Fruit fly (Drosophila melanogaster) whole organism, embryonic: ENCODE measurements around the gene CG15336.

Experiments used
- Abd-B ChIP-seq: fragments of 200-800 bp; sonication (Bioruptor generic); optimal IDR thresholded peaks from 2 replicates; lab custom pipeline; 2018; ENCODE audit warnings: missing biosample characterization, mild to moderate bottlenecking, missing genetic modification characterization, moderate library complexity
- Bteb2 ChIP-seq: fragments of 200-800 bp; sonication (Bioruptor generic); optimal IDR thresholded peaks from 2 replicates; lab custom pipeline; 2016; ENCODE audit warnings: missing biosample characterization, missing genetic modification characterization
- CG10274 ChIP-seq: fragments of 200-800 bp; sonication (Bioruptor generic); optimal IDR thresholded peaks from 3 replicates; lab custom pipeline; 2017; ENCODE audit warnings: missing biosample characterization, mild to moderate bottlenecking, missing genetic modification characterization
- CG11093 ChIP-seq: fragments of 200-800 bp; sonication (Bioruptor generic); IDR thresholded peaks from 3 replicates; pipeline ENCODE4 v1.3.6; 2022; ENCODE audit warnings: missing biosample characterization, missing genetic modification characterization
- CG11723 ChIP-seq: fragments of 200-800 bp; sonication (Bioruptor generic); optimal IDR thresholded peaks from 2 replicates; lab custom pipeline; 2017; ENCODE audit warnings: missing biosample characterization, mild to moderate bottlenecking, missing genetic modification characterization
- CG13296 ChIP-seq: fragments of 200-800 bp; sonication (Bioruptor generic); optimal IDR thresholded peaks from 3 replicates; lab custom pipeline; 2018; ENCODE audit warnings: missing biosample characterization, mild to moderate bottlenecking, missing genetic modification characterization
- CG13894 ChIP-seq: fragments of 200-800 bp; sonication (Bioruptor generic); optimal IDR thresholded peaks from 3 replicates; lab custom pipeline; 2018; ENCODE audit warnings: missing biosample characterization, mild to moderate bottlenecking, missing genetic modification characterization, moderate library complexity
- CG1647 ChIP-seq: fragments of 200-800 bp; sonication (Bioruptor generic); optimal IDR thresholded peaks from 3 replicates; lab custom pipeline; 2016; ENCODE audit warnings: missing biosample characterization, missing genetic modification characterization
- CG17186 ChIP-seq: fragments of 200-800 bp; sonication (Bioruptor generic); optimal IDR thresholded peaks from 3 replicates; lab custom pipeline; 2017; ENCODE audit warnings: missing biosample characterization, missing genetic modification reagents, missing genetic modification characterization
- CG17361 ChIP-seq: fragments of 200-800 bp; sonication (Bioruptor generic); IDR thresholded peaks from 3 replicates; pipeline ENCODE4 v1.3.6; 2022; ENCODE audit warnings: missing biosample characterization, missing genetic modification characterization
- CG2120 ChIP-seq: fragments of 200-800 bp; sonication (Bioruptor generic); optimal IDR thresholded peaks from 3 replicates; lab custom pipeline; 2016; ENCODE audit warnings: missing biosample characterization, missing genetic modification characterization
- CG2889 ChIP-seq: fragments of 200-800 bp; sonication (Bioruptor generic); IDR thresholded peaks from 3 replicates; pipeline ENCODE4 v1.3.6; 2022; ENCODE audit warnings: missing biosample characterization, missing genetic modification characterization
- CG3726 ChIP-seq: fragments of 200-800 bp; sonication (Bioruptor generic); IDR thresholded peaks from 3 replicates; pipeline ENCODE4, ENCODE4 v1.3.6; 2022; ENCODE audit warnings: missing biosample characterization, missing genetic modification characterization
- CkIIα-i1 ChIP-seq: fragments of 200-800 bp; sonication (Bioruptor generic); IDR thresholded peaks from 2 replicates; pipeline ENCODE4 v1.3.6; 2022; ENCODE audit warnings: missing biosample characterization, missing genetic modification characterization
- Dll ChIP-seq: fragments of 200-800 bp; sonication (Bioruptor generic); IDR thresholded peaks from 4 replicates; pipeline ENCODE4 v1.3.6; 2022; ENCODE audit warnings: missing biosample characterization, missing genetic modification characterization; ENCODE audit not compliant: partially characterized antibody
- E2f2 ChIP-seq: fragments of 200-800 bp; sonication (Bioruptor generic); IDR thresholded peaks from 2 replicates; pipeline ENCODE4 v1.3.6; 2022; ENCODE audit warnings: missing biosample characterization, missing genetic modification characterization
- Eip74EF ChIP-seq, 2 experiments: fragments of 200-800 bp in 1 of 2; fragments of >200 bp in 1 of 2; sonication (Bioruptor generic) in 1 of 2; optimal IDR thresholded peaks; 2 replicates each; lab custom pipeline; 2017 to 2019; ENCODE audit warnings: missing biosample characterization in 2 of 2, missing genetic modification characterization in 2 of 2, mild to moderate bottlenecking in 1 of 2, moderate library complexity in 1 of 2
- Ets97D ChIP-seq: fragments of 200-800 bp; sonication (Bioruptor generic); optimal IDR thresholded peaks from 3 replicates; lab custom pipeline; 2016; ENCODE audit warnings: missing biosample characterization, missing genetic modification characterization
- HLH4C ChIP-seq: fragments of 200-800 bp; sonication (Bioruptor generic); IDR thresholded peaks from 3 replicates; pipeline ENCODE4 v1.3.6; 2022; ENCODE audit warnings: missing biosample characterization, missing genetic modification characterization; ENCODE audit not compliant: partially characterized antibody
- HLH54F ChIP-seq: fragments of 200-800 bp; sonication (Bioruptor generic); optimal IDR thresholded peaks from 3 replicates; lab custom pipeline; 2016; ENCODE audit warnings: missing biosample characterization, missing genetic modification characterization
- Hand ChIP-seq: fragments of 200-800 bp; sonication (Bioruptor generic); optimal IDR thresholded peaks from 2 replicates; lab custom pipeline; 2017; ENCODE audit warnings: mild to moderate bottlenecking, missing biosample characterization, missing genetic modification reagents, missing genetic modification characterization
- Kr ChIP-seq: fragments of 200-800 bp; sonication (Bioruptor generic); optimal IDR thresholded peaks from 2 replicates; lab custom pipeline; 2017; ENCODE audit warnings: missing biosample characterization, mild to moderate bottlenecking, missing genetic modification characterization
- MESR4 ChIP-seq: fragments of 200-800 bp; sonication (Bioruptor generic); optimal IDR thresholded peaks from 2 replicates; lab custom pipeline; 2018; ENCODE audit warnings: missing biosample characterization, mild to moderate bottlenecking, missing genetic modification characterization, moderate library complexity
- Max ChIP-seq: fragments of 200-800 bp; sonication (Bioruptor generic); optimal IDR thresholded peaks from 2 replicates; lab custom pipeline; 2016; ENCODE audit warnings: missing biosample characterization, mild to moderate bottlenecking, missing genetic modification characterization
- Myb ChIP-seq: fragments of 200-800 bp; sonication (Bioruptor generic); optimal IDR thresholded peaks from 2 replicates; lab custom pipeline; 2016; ENCODE audit warnings: missing biosample characterization, missing genetic modification characterization
- NK7.1 ChIP-seq: fragments of 200-800 bp; sonication (Bioruptor generic); optimal IDR thresholded peaks from 3 replicates; lab custom pipeline; 2016; ENCODE audit warnings: missing biosample characterization, missing genetic modification characterization
- Nf-YA ChIP-seq: fragments of 200-800 bp; sonication (Bioruptor generic); IDR thresholded peaks from 2 replicates; pipeline ENCODE4 v1.3.6; 2022; ENCODE audit warnings: missing biosample characterization, missing genetic modification characterization
- Poxn ChIP-seq: fragments of 200-800 bp; sonication (Bioruptor generic); IDR thresholded peaks from 2 replicates; pipeline ENCODE4 v1.3.6; 2022; ENCODE audit warnings: missing biosample characterization, missing genetic modification characterization
- Rfx ChIP-seq: fragments of 200-800 bp; sonication (Bioruptor generic); IDR thresholded peaks from 2 replicates; pipeline ENCODE4 v1.3.6; 2022; ENCODE audit warnings: missing biosample characterization, missing genetic modification characterization
- Scr ChIP-seq: fragments of 200-800 bp; sonication (Bioruptor generic); IDR thresholded peaks from 2 replicates; pipeline ENCODE4 v1.3.6; 2022; ENCODE audit warnings: missing biosample characterization, missing genetic modification characterization; ENCODE audit not compliant: partially characterized antibody
- Sin3A ChIP-seq: fragments of >200 bp; optimal IDR thresholded peaks from 2 replicates; lab custom pipeline; 2018
- Sry-β ChIP-seq: fragments of 200-800 bp; sonication (Bioruptor generic); optimal IDR thresholded peaks from 2 replicates; lab custom pipeline; 2018; ENCODE audit warnings: missing biosample characterization, mild to moderate bottlenecking, missing genetic modification characterization, moderate library complexity
- Sry-δ ChIP-seq: fragments of 200-800 bp; sonication (Bioruptor generic); optimal IDR thresholded peaks from 2 replicates; lab custom pipeline; 2016; ENCODE audit warnings: missing biosample characterization, missing genetic modification characterization
- TFAM ChIP-seq: fragments of 200-800 bp; sonication (Bioruptor generic); optimal IDR thresholded peaks from 2 replicates; lab custom pipeline; 2017; ENCODE audit warnings: missing biosample characterization, missing genetic modification characterization, inconsistent platforms
- Vsx1 ChIP-seq: fragments of 200-800 bp; sonication (Bioruptor generic); optimal IDR thresholded peaks from 2 replicates; lab custom pipeline; 2017; ENCODE audit warnings: missing biosample characterization, mild to moderate bottlenecking, missing genetic modification characterization, missing genetic modification reagents
- YL-1 ChIP-seq: fragments of 200-800 bp; sonication (Bioruptor generic); optimal IDR thresholded peaks from 3 replicates; lab custom pipeline; 2017; ENCODE audit warnings: missing biosample characterization, mild to moderate bottlenecking, missing genetic modification characterization
- amos ChIP-seq: fragments of 200-800 bp; sonication (Bioruptor generic); IDR thresholded peaks from 2 replicates; pipeline ENCODE4 v1.3.6; 2022; ENCODE audit warnings: missing biosample characterization, missing genetic modification characterization; ENCODE audit not compliant: partially characterized antibody
- cg ChIP-seq: fragments of 200-800 bp; sonication (Bioruptor generic); optimal IDR thresholded peaks from 3 replicates; lab custom pipeline; 2019; ENCODE audit warnings: missing biosample characterization, mild to moderate bottlenecking, missing genetic modification characterization, moderate library complexity
- chn ChIP-seq: fragments of 200-800 bp; sonication (Bioruptor generic); optimal IDR thresholded peaks from 2 replicates; lab custom pipeline; 2016; ENCODE audit warnings: missing biosample characterization, missing genetic modification characterization
- corto ChIP-seq: fragments of 200-800 bp; sonication (Bioruptor generic); optimal IDR thresholded peaks from 2 replicates; lab custom pipeline; 2016; ENCODE audit warnings: missing biosample characterization, mild to moderate bottlenecking, missing genetic modification characterization, moderate library complexity
- exex ChIP-seq: fragments of 200-800 bp; sonication (Bioruptor generic); optimal IDR thresholded peaks from 4 replicates; lab custom pipeline; 2018; ENCODE audit warnings: missing biosample characterization, mild to moderate bottlenecking, missing genetic modification characterization, moderate library complexity
- gfzf ChIP-seq: fragments of 200-800 bp; sonication (Bioruptor generic); optimal IDR thresholded peaks from 2 replicates; lab custom pipeline; 2016; ENCODE audit warnings: missing biosample characterization, mild to moderate bottlenecking, missing genetic modification characterization, moderate library complexity
- ken ChIP-seq: fragments of 200-800 bp; sonication (Bioruptor generic); IDR thresholded peaks from 3 replicates; pipeline ENCODE4 v1.3.6; 2022; ENCODE audit warnings: missing biosample characterization, missing genetic modification characterization
- knrl ChIP-seq: fragments of 200-800 bp; sonication (Bioruptor generic); IDR thresholded peaks from 3 replicates; pipeline ENCODE4 v1.3.6; 2022; ENCODE audit warnings: missing biosample characterization, missing genetic modification characterization; ENCODE audit not compliant: partially characterized antibody
- scrt ChIP-seq: fragments of 200-800 bp; sonication (Bioruptor generic); optimal IDR thresholded peaks from 2 replicates; lab custom pipeline; 2018; ENCODE audit warnings: missing biosample characterization, mild to moderate bottlenecking, missing genetic modification characterization, moderate library complexity
- sens ChIP-seq: fragments of 200-800 bp; sonication (Bioruptor generic); peaks from one replicate; lab custom pipeline; 2016; ENCODE audit warnings: missing biosample characterization, missing genetic modification characterization
- sna ChIP-seq: fragments of 200-800 bp; sonication (Bioruptor generic); IDR thresholded peaks from 2 replicates; pipeline ENCODE4 v1.3.6; 2022; ENCODE audit warnings: missing biosample characterization, missing genetic modification characterization; ENCODE audit not compliant: partially characterized antibody
- unc-4 ChIP-seq: fragments of 200-800 bp; sonication (Bioruptor generic); IDR thresholded peaks from 2 replicates; pipeline ENCODE4 v1.3.6; 2022; ENCODE audit warnings: missing biosample characterization, missing genetic modification characterization; ENCODE audit not compliant: partially characterized antibody
- zf30C ChIP-seq: fragments of 200-800 bp; sonication (Bioruptor generic); optimal IDR thresholded peaks from 3 replicates; lab custom pipeline; 2018; ENCODE audit warnings: missing biosample characterization, mild to moderate bottlenecking, missing genetic modification characterization

CG15336 gene

dm6 chrX:8115717-8116311, 31.9 kb upstream of the CG15336 start, which contains the start of gene Gclc (continued):
- TF ChIP-seq cg (GFP tag; lab: Kevin White, UChicago): peak; percentile 75
- no peak for TF ChIP-seq HLH54F
- TF ChIP-seq Vsx1: no peak
- no peak for TF ChIP-seq chn
- no peak for TF ChIP-seq sna (GFP tag; lab: Robert Waterston, UW)
- TF ChIP-seq CG2889: no peak
- TF ChIP-seq scrt (GFP tag; lab: Kevin White, UChicago): peak; percentile 47
- peak; percentile 31 for TF ChIP-seq CG13894
- TF ChIP-seq Rfx (GFP tag; lab: Robert Waterston, UW): peak; percentile 26; the same call in 1 of the 2 replicates
- no peak for TF ChIP-seq CG11723 (GFP tag; lab: Kevin White, UChicago)
- peak; percentile 45; the same call in 2 of the 3 replicates for TF ChIP-seq knrl (GFP tag; lab: Robert Waterston, UW)
- peak; percentile 53 for TF ChIP-seq sens (GFP tag; lab: Kevin White, UChicago)
- TF ChIP-seq unc-4: peak; percentile 52; the same call in 1 of the 2 replicates
- TF ChIP-seq Kr (GFP tag; lab: Kevin White, UChicago): no peak
- no peak for TF ChIP-seq corto (GFP tag; lab: Kevin White, UChicago)
- TF ChIP-seq Sry-δ (GFP tag; lab: Kevin White, UChicago): peak; percentile 28
- TF ChIP-seq Sin3A (lab: Kevin White, UChicago): no peak
- TF ChIP-seq Poxn (GFP tag; lab: Robert Waterston, UW): no peak
- TF ChIP-seq ken (GFP tag; lab: Robert Waterston, UW): 0 out of 3 replicates have a peak, but pooled peaks have one; percentile 18
- no peak for TF ChIP-seq Hand (GFP tag; lab: Kevin White, UChicago)
- no peak for TF ChIP-seq NK7.1 (GFP tag; lab: Kevin White, UChicago)
- TF ChIP-seq CkIIα-i1 (GFP tag; lab: Robert Waterston, UW): no peak
- TF ChIP-seq YL-1 (GFP tag; lab: Kevin White, UChicago): no peak
- TF ChIP-seq gfzf (GFP tag; lab: Kevin White, UChicago): peak; percentile 77
- peak; percentile 54; the same call in 1 of the 2 replicates for TF ChIP-seq amos (GFP tag; lab: Robert Waterston, UW)
- TF ChIP-seq CG11093 (GFP tag; lab: Robert Waterston, UW): no peak
- no peak for TF ChIP-seq Abd-B
- no peak for TF ChIP-seq zf30C
- peak; percentile 28 for TF ChIP-seq exex (tag; lab: Kevin White, UChicago)
- peak; percentile 50 for TF ChIP-seq E2f2
- peak; percentile 0 for TF ChIP-seq Bteb2 (GFP tag; lab: Kevin White, UChicago)
- TF ChIP-seq MESR4 (GFP tag; lab: Kevin White, UChicago): peak; percentile 30
- no peak for TF ChIP-seq Sry-β (GFP tag; lab: Kevin White, UChicago)
- no peak for TF ChIP-seq TFAM
- peak; percentile 27 for TF ChIP-seq CG2120 (GFP tag; lab: Kevin White, UChicago)
- no peak for TF ChIP-seq CG17186
- TF ChIP-seq CG10274 (GFP tag; lab: Kevin White, UChicago): no peak
- no peak for TF ChIP-seq CG3726 (GFP tag; lab: Robert Waterston, UW)
- no peak for TF ChIP-seq CG1647
- peak; percentile 39 for TF ChIP-seq Scr (GFP tag; lab: Robert Waterston, UW)
- peak; percentile 34; the same call in 1 of the 3 replicates for TF ChIP-seq HLH4C (GFP tag; lab: Robert Waterston, UW)
- no peak for TF ChIP-seq CG17361 (GFP tag; lab: Robert Waterston, UW)
- TF ChIP-seq Nf-YA (GFP tag; lab: Robert Waterston, UW): no peak
- TF ChIP-seq Ets97D (GFP tag; lab: Kevin White, UChicago): peak; percentile 36
- no peak for TF ChIP-seq CG13296
- peak in 1 of 2 experiments; percentile 1 for TF ChIP-seq Eip74EF (GFP tag; optimal IDR thresholded peaks at IDR 0.05; lab: Kevin White, UChicago)
- peak; percentile 50; the same call in 1 of the 4 replicates for TF ChIP-seq Dll (GFP tag; lab: Robert Waterston, UW)
- peak; percentile 18 for TF ChIP-seq Myb (GFP tag; lab: Kevin White, UChicago)
- peak; percentile 23 for TF ChIP-seq Max (GFP tag; lab: Kevin White, UChicago)
